Fruit fly (Drosophila melanogaster) Kc167 (cell line): Measurements from ENCODE around the gene CG42674.

Experiments used
- Myc ChIP-seq: fragments of >200 bp; optimal IDR thresholded peaks from 2 replicates; lab custom pipeline; 2017; ENCODE audit warnings: missing external identifiers
- Sin3A ChIP-seq: fragments of >200 bp; optimal IDR thresholded peaks from 2 replicates; lab custom pipeline; 2018; ENCODE audit warnings: missing external identifiers
- h ChIP-seq: fragments of >200 bp; optimal IDR thresholded peaks from 3 replicates; lab custom pipeline; 2018; ENCODE audit warnings: missing external identifiers
- insv ChIP-seq: fragments of >200 bp; optimal IDR thresholded peaks from 3 replicates; lab custom pipeline; 2018; ENCODE audit warnings: missing external identifiers
- psq ChIP-seq: fragments of >200 bp; optimal IDR thresholded peaks from 2 replicates; lab custom pipeline; 2017; ENCODE audit warnings: missing external identifiers
- ttk ChIP-seq: sonication (Bioruptor generic); optimal IDR thresholded peaks from 2 replicates; lab custom pipeline; 2017; ENCODE audit warnings: missing external identifiers

Gene CG42674

DNA sequence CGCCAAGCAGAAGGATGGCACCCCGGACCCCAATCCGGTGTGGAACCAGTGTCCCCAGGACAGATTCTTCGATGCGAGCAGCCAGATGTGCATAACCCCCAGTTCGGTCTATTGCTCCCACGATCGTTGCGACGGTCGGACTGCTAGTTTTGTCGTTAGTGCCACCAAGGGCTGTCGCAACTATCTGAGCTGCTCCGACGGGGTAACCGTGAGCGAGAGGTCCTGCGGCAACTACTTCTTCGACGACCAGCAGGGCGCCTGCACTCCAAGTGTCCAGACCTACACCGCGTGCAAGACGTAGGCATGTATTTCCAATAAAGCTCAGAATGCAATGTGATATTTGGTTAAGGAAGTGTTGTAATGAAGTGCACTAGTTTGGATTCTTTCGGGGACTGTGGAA lies 24.5 kb upstream of the CG42674 start:
- no peak for TF ChIP-seq h (lab: Kevin White, UChicago)
- no peak for TF ChIP-seq psq (lab: Kevin White, UChicago)
- no peak for TF ChIP-seq insv (lab: Kevin White, UChicago)
- TF ChIP-seq ttk: no peak
- TF ChIP-seq Myc: no peak
- no peak for TF ChIP-seq Sin3A (lab: Kevin White, UChicago)

DNA sequence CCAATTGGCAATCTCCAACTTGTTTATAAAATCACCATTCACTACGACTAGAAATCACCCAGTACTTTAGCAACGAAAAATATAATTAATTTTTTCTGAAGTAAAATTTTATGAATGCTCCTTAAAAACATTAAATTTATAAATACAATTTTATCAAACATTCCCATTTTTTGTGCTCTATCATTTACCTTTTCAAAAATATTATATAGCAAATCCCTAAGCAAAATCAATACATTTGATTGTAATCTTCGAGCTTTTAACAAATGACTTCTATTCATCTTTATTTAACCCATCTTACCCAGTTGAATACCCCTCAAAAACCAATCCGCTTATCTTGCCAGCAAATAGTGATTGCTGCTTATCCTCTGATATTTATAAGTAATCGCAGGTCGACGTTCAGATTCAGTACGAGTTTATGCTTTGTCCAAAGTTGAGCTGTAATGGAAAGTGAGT lies 23.3 kb upstream of the CG42674 start, which contains the start of gene CG17145:
Gene CG17145 (plus strand): TSS at position 403 of the 453 bp plus-strand sequence.
- TF ChIP-seq ttk (no peak), psq (lab: Kevin White, UChicago) (no peak), Sin3A (lab: Kevin White, UChicago) (no peak), Myc (no peak), insv (lab: Kevin White, UChicago) (no peak), h (lab: Kevin White, UChicago) (no peak)

DNA sequence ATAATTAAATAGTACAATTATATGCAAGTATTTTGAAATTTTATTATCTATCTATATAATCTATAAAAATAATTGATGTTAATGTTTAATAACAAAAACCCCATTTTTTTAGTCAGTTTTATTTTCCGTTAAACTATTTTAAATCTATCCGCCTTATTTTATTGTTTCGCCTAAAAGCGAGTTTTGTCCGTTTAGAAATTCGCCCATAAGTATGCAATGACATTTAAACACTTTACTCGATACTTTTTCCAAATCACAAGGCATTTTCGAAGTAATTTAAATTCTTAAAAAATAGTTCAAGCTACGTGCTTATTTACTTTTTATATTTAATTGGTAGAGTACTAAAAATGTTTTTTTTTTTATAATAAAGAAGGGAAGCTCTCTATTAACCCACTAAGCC lies 22.8 kb upstream of the CG42674 start:
- TF ChIP-seq insv (lab: Kevin White, UChicago): no peak
- no peak for TF ChIP-seq h (lab: Kevin White, UChicago)
- TF ChIP-seq Sin3A (lab: Kevin White, UChicago): no peak
- no peak for TF ChIP-seq psq (lab: Kevin White, UChicago)
- no peak for TF ChIP-seq ttk
- no peak for TF ChIP-seq Myc

DNA sequence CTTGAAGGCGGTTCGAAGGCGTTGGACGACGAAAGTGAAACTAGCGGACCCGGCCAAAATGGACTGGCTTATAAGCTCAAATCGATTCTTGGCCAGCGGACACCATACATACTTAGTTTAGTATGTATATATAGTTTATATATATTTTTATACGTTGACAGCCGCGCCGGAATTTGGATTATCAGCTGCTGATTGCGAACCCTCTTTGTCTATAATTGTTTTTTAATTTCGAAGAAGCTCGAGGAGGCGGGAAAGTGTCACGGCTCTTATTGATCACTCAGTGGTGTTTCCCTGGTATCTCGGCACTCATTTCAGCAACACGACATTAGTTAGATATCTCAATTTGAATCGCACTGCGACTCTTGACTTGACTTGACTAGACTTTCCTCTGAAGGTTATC lies 22.3 kb upstream of the CG42674 start, which contains the start of gene CG6933:
Gene CG6933 (minus strand): TSS at position 47 of the 400 bp plus-strand sequence.
- TF ChIP-seq psq (lab: Kevin White, UChicago): no peak
- TF ChIP-seq insv (lab: Kevin White, UChicago): no peak
- TF ChIP-seq Myc: no peak

DNA sequence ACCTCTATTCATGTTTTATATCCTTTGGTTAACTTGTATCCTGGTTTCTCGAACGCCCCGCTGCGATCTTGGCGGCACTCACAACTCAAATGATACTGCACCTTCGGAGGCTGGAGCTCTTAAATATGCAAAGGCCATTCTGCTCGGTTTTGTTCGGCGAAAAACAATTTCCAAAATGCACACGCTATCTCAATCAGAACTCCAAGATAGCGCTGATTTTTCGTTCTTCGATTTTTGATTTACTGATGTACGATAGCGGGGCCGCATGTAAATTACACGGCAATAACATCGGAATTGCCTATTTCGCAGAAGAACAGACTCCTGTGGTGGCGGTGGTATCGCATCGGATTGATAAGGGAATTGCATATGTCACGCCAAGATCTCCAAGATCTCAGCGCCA lies 13.9 kb upstream of the CG42674 start, which contains the start of gene CG7017:
Gene CG7017 (minus strand): TSS at position 101 of the 400 bp plus-strand sequence.
- TF ChIP-seq ttk (no peak), Myc (no peak), Sin3A (lab: Kevin White, UChicago) (no peak), h (lab: Kevin White, UChicago) (no peak)

DNA sequence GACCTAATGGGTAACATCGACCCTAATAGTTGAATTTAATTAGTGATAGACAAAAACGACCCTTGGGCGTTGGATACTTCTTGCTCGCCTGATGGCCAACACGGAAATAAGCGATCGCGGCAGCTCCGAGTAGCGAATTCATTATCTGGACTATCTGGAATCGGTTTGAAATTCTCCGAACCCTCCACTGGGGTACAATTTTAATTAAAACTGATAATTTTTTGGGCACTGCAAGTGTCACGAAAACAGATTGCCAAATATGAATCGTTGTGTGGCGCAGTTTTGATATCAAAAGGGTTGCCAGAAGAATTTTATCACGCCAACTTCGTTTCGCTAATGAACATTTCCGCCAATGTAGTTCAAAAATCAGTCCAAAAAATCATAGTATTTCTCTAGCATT lies 11.8 kb upstream of the CG42674 start:
- TF ChIP-seq h (lab: Kevin White, UChicago): no peak

DNA sequence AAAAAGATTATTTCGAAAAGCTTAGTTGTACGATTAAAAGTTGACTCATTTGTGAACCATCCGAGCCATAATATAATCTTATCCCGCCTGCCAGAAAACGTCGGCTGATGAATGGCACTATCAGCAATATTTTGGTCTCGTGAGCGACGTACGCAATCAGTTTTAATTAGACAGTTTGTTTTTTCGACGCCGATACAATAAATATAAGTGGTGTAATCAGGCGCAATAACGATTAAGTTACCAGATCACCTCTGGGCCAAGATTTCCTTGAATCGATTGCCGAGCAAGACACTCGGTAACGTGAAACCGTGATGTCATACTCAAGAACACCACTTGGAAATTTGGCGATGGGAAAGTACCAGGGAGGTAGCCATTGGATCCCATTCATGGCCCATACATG lies 11.0 kb upstream of the CG42674 start:
- TF ChIP-seq psq (lab: Kevin White, UChicago) (no peak), insv (lab: Kevin White, UChicago) (no peak), Sin3A (lab: Kevin White, UChicago) (no peak), ttk (no peak), Myc (no peak), h (lab: Kevin White, UChicago) (no peak)

DNA sequence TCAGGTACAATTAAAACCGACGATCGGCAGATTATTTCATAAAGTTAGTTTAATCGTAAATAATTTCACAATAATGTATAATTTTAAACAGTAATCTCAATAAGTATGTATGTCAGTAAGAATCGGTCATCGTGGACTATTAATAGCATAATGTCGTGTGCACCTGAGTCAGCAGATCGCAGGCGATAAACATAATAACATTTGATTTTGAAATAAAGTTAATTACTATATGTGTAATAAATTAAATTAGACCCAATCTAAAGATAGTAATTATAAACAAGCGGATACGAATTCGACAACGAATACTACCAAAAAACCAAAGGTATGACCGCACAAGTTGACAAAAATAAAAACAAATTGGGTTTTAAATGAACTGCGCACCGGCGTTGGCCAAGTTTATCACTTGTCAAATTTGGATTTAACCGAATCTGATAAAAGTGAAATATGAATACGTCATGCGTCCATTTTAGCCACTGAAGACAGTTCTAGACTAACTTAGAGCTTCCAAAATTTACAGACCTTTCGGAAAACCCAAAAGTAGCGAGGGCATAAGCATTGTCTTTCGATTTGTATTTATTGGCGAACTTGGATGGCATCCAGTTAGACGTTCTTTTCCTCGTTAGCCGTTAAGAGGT lies 8.9 kb upstream of the CG42674 start, which contains the start of gene CG6996:
Gene CG6996 (plus strand): TSS at position 585 of the 635 bp plus-strand sequence.
- TF ChIP-seq Myc (no peak), ttk (no peak), insv (lab: Kevin White, UChicago) (no peak), h (lab: Kevin White, UChicago) (no peak), psq (lab: Kevin White, UChicago) (no peak), Sin3A (lab: Kevin White, UChicago) (no peak)

DNA sequence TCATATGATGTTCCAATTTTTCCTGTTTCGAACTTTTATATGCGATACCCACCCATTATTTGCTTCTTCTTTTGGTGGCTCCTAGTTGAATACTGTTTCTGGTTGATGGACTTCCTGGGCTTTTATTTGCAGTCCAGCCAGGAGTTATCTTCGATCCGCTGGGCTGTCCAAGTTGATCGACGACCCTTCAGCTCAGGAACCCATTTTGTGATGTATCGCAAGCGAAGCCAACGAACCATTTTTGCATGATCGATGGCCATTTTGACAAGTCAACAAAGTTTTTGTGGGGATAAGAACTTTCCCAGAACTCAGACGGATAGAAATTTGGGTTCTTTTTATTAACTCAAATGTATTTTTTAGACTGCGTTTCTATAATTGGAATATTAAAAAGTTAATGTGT lies 7.8 kb upstream of the CG42674 start, which contains the start of gene CG7290:
Gene CG7290 (minus strand): TSS at position 101 of the 400 bp plus-strand sequence.
- TF ChIP-seq h (lab: Kevin White, UChicago): no peak
- no peak for TF ChIP-seq Sin3A (lab: Kevin White, UChicago)
- TF ChIP-seq insv (lab: Kevin White, UChicago): no peak
- TF ChIP-seq Myc: no peak
- no peak for TF ChIP-seq ttk
- no peak for TF ChIP-seq psq (lab: Kevin White, UChicago)

DNA sequence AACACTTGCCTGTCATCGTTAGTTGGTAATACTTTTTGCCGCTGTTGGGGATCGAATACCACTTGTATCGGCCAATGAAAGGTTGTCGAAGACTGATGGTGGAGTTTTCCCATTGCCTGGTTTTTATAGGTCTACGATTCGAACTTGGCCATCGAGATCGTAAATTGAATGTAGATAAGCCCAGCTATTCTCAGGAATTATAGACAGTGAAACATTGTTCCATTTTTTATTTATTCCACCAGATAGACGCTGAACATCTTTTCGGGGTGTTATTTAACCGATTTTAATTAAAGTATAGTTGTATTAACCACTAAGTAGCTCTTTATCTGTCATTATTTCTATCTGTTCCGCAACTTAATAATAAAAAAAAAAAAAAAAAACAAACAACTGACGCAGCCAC lies 5.5 kb upstream of the CG42674 start, which contains the start of gene CG7298:
Gene CG7298 (minus strand): TSS at position 101 of the 400 bp plus-strand sequence.
- TF ChIP-seq Sin3A (lab: Kevin White, UChicago): no peak
- no peak for TF ChIP-seq Myc
- no peak for TF ChIP-seq psq (lab: Kevin White, UChicago)
- no peak for TF ChIP-seq h (lab: Kevin White, UChicago)

DNA sequence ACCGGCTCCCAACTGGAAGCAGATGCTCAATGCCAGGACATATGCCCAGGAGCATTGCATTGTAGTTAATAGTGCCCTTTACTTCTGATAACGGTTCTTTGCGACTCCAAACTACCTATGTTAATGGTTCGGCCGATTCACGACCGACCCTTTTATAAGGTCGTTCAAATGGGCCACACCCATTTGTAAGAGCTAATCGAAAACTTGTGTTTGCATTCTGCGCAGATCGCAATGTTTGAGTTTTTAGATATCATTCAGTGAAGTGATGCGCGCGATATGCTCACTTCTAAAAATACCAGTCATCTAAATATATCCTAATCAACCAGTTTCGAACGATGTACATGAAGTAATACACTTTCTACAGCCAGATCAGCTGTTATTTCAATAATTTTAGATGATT lies 3.4 kb upstream of the CG42674 start, which contains the start of gene obst-F:
Gene obst-F (minus strand): TSS at position 101 of the 400 bp plus-strand sequence.
- no peak for TF ChIP-seq psq (lab: Kevin White, UChicago)
- no peak for TF ChIP-seq ttk
- TF ChIP-seq Myc: no peak
- no peak for TF ChIP-seq h (lab: Kevin White, UChicago)
- no peak for TF ChIP-seq Sin3A (lab: Kevin White, UChicago)

DNA sequence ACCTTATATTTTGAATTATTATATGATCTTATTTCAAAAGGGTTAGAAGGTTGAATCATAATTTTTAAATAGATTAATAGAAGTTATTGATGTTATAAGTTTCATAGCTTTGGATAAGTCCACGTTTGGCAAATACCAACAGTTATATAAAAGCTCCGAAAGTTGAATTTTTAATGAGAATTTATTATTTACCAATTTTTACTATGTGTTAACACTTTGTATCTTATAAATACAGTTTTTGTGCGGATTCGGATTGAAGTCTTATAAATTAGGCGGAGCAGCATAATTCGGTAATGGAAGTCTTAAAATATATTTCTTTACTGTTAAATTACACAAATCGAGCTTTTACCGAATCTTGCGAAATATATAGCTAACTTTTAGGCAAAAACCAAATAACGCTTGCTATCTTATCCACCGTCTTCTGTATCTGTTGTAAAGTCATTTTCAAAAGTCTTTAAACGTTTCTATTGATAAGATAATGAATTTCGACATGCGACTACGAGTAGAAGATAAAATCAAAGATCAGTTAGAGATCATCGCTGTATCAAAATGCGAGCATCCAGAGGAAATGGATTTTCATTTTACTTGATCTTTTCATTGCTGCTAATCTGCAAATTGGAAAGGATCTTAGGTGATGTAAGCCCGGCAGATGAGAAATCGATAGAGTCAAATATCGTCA lies 1.6 kb upstream of the CG42674 start, which contains the start of gene CG42833:
Gene CG42833 (plus strand): TSS at position 525 of the 679 bp plus-strand sequence.
- no peak for TF ChIP-seq insv (lab: Kevin White, UChicago)
- no peak for TF ChIP-seq h (lab: Kevin White, UChicago)
- TF ChIP-seq psq (lab: Kevin White, UChicago): no peak
- TF ChIP-seq ttk: no peak
- no peak for TF ChIP-seq Sin3A (lab: Kevin White, UChicago)
- no peak for TF ChIP-seq Myc
